Worm (Caenorhabditis elegans) whole organism, dauer: ENCODE data around the gene cpg-8.

Experiments used
- unc-62 ChIP-seq: sonication (generic microtip); optimal IDR thresholded peaks from 2 replicates; lab custom pipeline; 2017; ENCODE audit warnings: missing biosample characterization, missing genetic modification reagents, missing genetic modification characterization

The cpg-8 gene

ce11 chrV:4693282-4693588 lies 1.0 kb upstream of the cpg-8 start:
- TF ChIP-seq unc-62 (GFP tag; lab: Kevin White, UChicago): no peak

ce11 chrV:4691657-4692056 lies 575 bp downstream of the cpg-8 start:
- no peak for TF ChIP-seq unc-62 (GFP tag; lab: Kevin White, UChicago)

ce11 chrV:4689234-4689633 lies 3.0 kb downstream of the cpg-8 start, which contains the start of gene K03B4.1:
Gene K03B4.1, plus strand, starts transcription at chrV:4689330.
- no peak for TF ChIP-seq unc-62 (GFP tag; lab: Kevin White, UChicago)

ce11 chrV:4687944-4688505 lies 4.2 kb downstream of the cpg-8 start, which contains the start of gene K03B4.2:
Gene K03B4.2, plus strand, starts transcription at chrV:4687994.
- no peak for TF ChIP-seq unc-62 (GFP tag; lab: Kevin White, UChicago)

- no peak for TF ChIP-seq unc-62 (GFP tag; lab: Kevin White, UChicago)
Measured at ce11 chrV:4686680-4687470, 5.4 kb downstream of the cpg-8 start, which contains the start of gene taf-10. Gene taf-10, plus strand, starts transcription at chrV:4687103.

ce11 chrV:4684137-4684536 lies 8.1 kb downstream of the cpg-8 start:
- TF ChIP-seq unc-62 (GFP tag; lab: Kevin White, UChicago): no peak

ce11 chrV:4681670-4682069 lies 10.6 kb downstream of the cpg-8 start, which contains the start of gene K03B4.4:
Gene K03B4.4, plus strand, starts transcription at chrV:4681970.
- no peak for TF ChIP-seq unc-62 (GFP tag; lab: Kevin White, UChicago)

- no peak for TF ChIP-seq unc-62 (GFP tag; lab: Kevin White, UChicago)
Measured at ce11 chrV:4676812-4677211, 15.4 kb downstream of the cpg-8 start.

ce11 chrV:4676092-4676491 lies 16.1 kb downstream of the cpg-8 start, which contains the start of gene K03B4.6:
Gene K03B4.6, minus strand, starts transcription at chrV:4676192.
- no peak for TF ChIP-seq unc-62 (GFP tag; lab: Kevin White, UChicago)

ce11 chrV:4674506-4674905 lies 17.7 kb downstream of the cpg-8 start, which contains the start of gene K03B4.8:
Gene K03B4.8, minus strand, starts transcription at chrV:4674606.
- TF ChIP-seq unc-62 (GFP tag; lab: Kevin White, UChicago): no peak

- no peak for TF ChIP-seq unc-62 (GFP tag; lab: Kevin White, UChicago)
Measured at ce11 chrV:4672487-4672886, 19.7 kb downstream of the cpg-8 start, which contains the start of gene K03B4.9. Gene K03B4.9, minus strand, starts transcription at chrV:4672587.

- TF ChIP-seq unc-62 (GFP tag; lab: Kevin White, UChicago): no peak
Measured at ce11 chrV:4668636-4669035, 23.6 kb downstream of the cpg-8 start, which contains the start of gene srx-77. Gene srx-77, minus strand, starts transcription at chrV:4668736.

ce11 chrV:4667062-4667461 lies 25.2 kb downstream of the cpg-8 start:
- TF ChIP-seq unc-62 (GFP tag; lab: Kevin White, UChicago): no peak

ce11 chrV:4665651-4666050 lies 26.6 kb downstream of the cpg-8 start, which contains the start of gene srx-73:
Gene srx-73, minus strand, starts transcription at chrV:4665751.
- no peak for TF ChIP-seq unc-62 (GFP tag; lab: Kevin White, UChicago)

- no peak for TF ChIP-seq unc-62 (GFP tag; lab: Kevin White, UChicago)
Measured at ce11 chrV:4662400-4662799, 29.8 kb downstream of the cpg-8 start, which contains the start of gene srx-74. Gene srx-74, minus strand, starts transcription at chrV:4662500.

ce11 chrV:4655175-4655574 lies 37.1 kb downstream of the cpg-8 start, which contains the start of gene F41F3.9:
Gene F41F3.9, plus strand, starts transcription at chrV:4655475.
- no peak for TF ChIP-seq unc-62 (GFP tag; lab: Kevin White, UChicago)
